Fruit fly (Drosophila melanogaster) Kc167 (cell line): ENCODE data around the gene Glut4EF.

Experiments
- Myc ChIP-seq: fragments of >200 bp; optimal IDR thresholded peaks from 2 replicates; lab custom pipeline; 2017; ENCODE audit warnings: missing external identifiers
- Sin3A ChIP-seq: fragments of >200 bp; optimal IDR thresholded peaks from 2 replicates; lab custom pipeline; 2018; ENCODE audit warnings: missing external identifiers
- h ChIP-seq: fragments of >200 bp; optimal IDR thresholded peaks from 3 replicates; lab custom pipeline; 2018; ENCODE audit warnings: missing external identifiers
- insv ChIP-seq: fragments of >200 bp; optimal IDR thresholded peaks from 3 replicates; lab custom pipeline; 2018; ENCODE audit warnings: missing external identifiers
- psq ChIP-seq: fragments of >200 bp; optimal IDR thresholded peaks from 2 replicates; lab custom pipeline; 2017; ENCODE audit warnings: missing external identifiers
- ttk ChIP-seq: sonication (Bioruptor generic); optimal IDR thresholded peaks from 2 replicates; lab custom pipeline; 2017; ENCODE audit warnings: missing external identifiers

Gene Glut4EF

dm6 chr3R:9968827-9969675, 94.6 kb downstream of the Glut4EF start:
- no peak for TF ChIP-seq ttk
- TF ChIP-seq psq (lab: Kevin White, UChicago): no peak
- no peak for TF ChIP-seq Myc (lab: Kevin White, UChicago)
- TF ChIP-seq insv: no peak
- no peak for TF ChIP-seq h

- TF ChIP-seq h (no peak), Sin3A (lab: Kevin White, UChicago) (no peak), psq (lab: Kevin White, UChicago) (no peak), ttk (no peak), Myc (lab: Kevin White, UChicago) (no peak), insv (no peak)
Observed at dm6 chr3R:9977494-9977893, 103.0 kb downstream of the Glut4EF start.

- TF ChIP-seq Sin3A (lab: Kevin White, UChicago): no peak
- TF ChIP-seq psq (lab: Kevin White, UChicago): no peak
- no peak for TF ChIP-seq Myc (lab: Kevin White, UChicago)
- no peak for TF ChIP-seq insv
- no peak for TF ChIP-seq ttk
- TF ChIP-seq h: no peak
Observed at dm6 chr3R:9978977-9979376, 104.5 kb downstream of the Glut4EF start.

dm6 chr3R:9985585-9986393, 111.3 kb downstream of the Glut4EF start, which contains the start of gene Art4:
Art4 (minus strand) TSS chr3R:9986060.
- TF ChIP-seq Sin3A (lab: Kevin White, UChicago) (no peak), h (no peak), psq (lab: Kevin White, UChicago) (no peak), Myc (lab: Kevin White, UChicago) (no peak), ttk (no peak), insv (no peak)

- TF ChIP-seq Sin3A (lab: Kevin White, UChicago) (no peak), psq (lab: Kevin White, UChicago) (no peak), insv (no peak), ttk (no peak), h (no peak), Myc (lab: Kevin White, UChicago) (no peak)
Observed at dm6 chr3R:9996689-9997213, 122.3 kb downstream of the Glut4EF start, which contains the start of the genes Gr85a and Spn85F. Gr85a (minus strand) TSS chr3R:9996789. Spn85F (plus strand) TSS chr3R:9997163.

- TF ChIP-seq Sin3A (lab: Kevin White, UChicago) (no peak), h (no peak), insv (no peak), Myc (lab: Kevin White, UChicago) (no peak), psq (lab: Kevin White, UChicago) (no peak), ttk (no peak)
Observed at dm6 chr3R:10001174-10001789, 126.8 kb downstream of the Glut4EF start, which contains the start of gene CG5359. CG5359 (minus strand) TSS chr3R:10001276.

dm6 chr3R:10024032-10024712, 149.7 kb downstream of the Glut4EF start:
- TF ChIP-seq ttk (no peak), Myc (lab: Kevin White, UChicago) (no peak), psq (lab: Kevin White, UChicago) (no peak), h (no peak), insv (no peak), Sin3A (lab: Kevin White, UChicago) (no peak)

dm6 chr3R:10025050-10025449, 150.6 kb downstream of the Glut4EF start, which contains the start of gene CG31407:
CG31407 (minus strand) TSS chr3R:10025150.
- TF ChIP-seq ttk (no peak), h (no peak), psq (lab: Kevin White, UChicago) (no peak), Sin3A (lab: Kevin White, UChicago) (no peak), Myc (lab: Kevin White, UChicago) (no peak), insv (no peak)

- no peak for TF ChIP-seq ttk
- no peak for TF ChIP-seq Myc (lab: Kevin White, UChicago)
- TF ChIP-seq h: no peak
- no peak for TF ChIP-seq Sin3A (lab: Kevin White, UChicago)
- no peak for TF ChIP-seq psq (lab: Kevin White, UChicago)
- TF ChIP-seq insv: no peak
Observed at dm6 chr3R:10028378-10028777, 153.9 kb downstream of the Glut4EF start.

- TF ChIP-seq Sin3A (lab: Kevin White, UChicago): no peak
Observed at dm6 chr3R:10031480-10031879, 157.0 kb downstream of the Glut4EF start.

dm6 chr3R:10032951-10033720, 158.7 kb downstream of the Glut4EF start:
- no peak for TF ChIP-seq Myc (lab: Kevin White, UChicago)
- no peak for TF ChIP-seq psq (lab: Kevin White, UChicago)
